Worm (Caenorhabditis elegans) whole organism, L4 larva: ENCODE measurements around the gene C36E6.8.

Experiments used
- F49E8.2 ChIP-seq: sonication (generic microtip); optimal IDR thresholded peaks from 2 replicates; lab custom pipeline; 2016; ENCODE audit warnings: missing compliant biosample characterization, mild to moderate bottlenecking, missing genetic modification characterization, borderline replicate concordance
- T20F7.1 ChIP-seq: fragments of 200-800 bp; sonication (Bioruptor generic); optimal IDR thresholded peaks from 2 replicates; lab custom pipeline; 2018; ENCODE audit warnings: mild to moderate bottlenecking, missing genetic modification characterization, missing compliant biosample characterization
- Y105C5A.15 ChIP-seq: fragments of 200-800 bp; sonication (Bioruptor generic); IDR thresholded peaks from 2 replicates; pipeline ENCODE4 v1.3.6; 2022; ENCODE audit warnings: missing genetic modification characterization, missing compliant biosample characterization
- Y48G9A.11 ChIP-seq: fragments of 200-800 bp; sonication (Bioruptor generic); IDR thresholded peaks from 2 replicates; pipeline ENCODE4 v1.3.6; 2022; ENCODE audit warnings: missing genetic modification reagents, missing genetic modification characterization, missing compliant biosample characterization
- Y75B8A.6 ChIP-seq: fragments of 200-800 bp; sonication (Bioruptor generic); IDR thresholded peaks from 2 replicates; pipeline ENCODE4 v1.3.6; 2022; ENCODE audit warnings: missing genetic modification reagents, missing genetic modification characterization, missing compliant biosample characterization
- ZK546.5 ChIP-seq, 2 experiments: sonication (generic microtip); optimal IDR thresholded peaks; 2 replicates each; lab custom pipeline; 2017; ENCODE audit warnings: missing biosample characterization in 2 of 2, missing genetic modification characterization in 2 of 2
- aly-2 ChIP-seq: sonication (generic microtip); optimal IDR thresholded peaks from 2 replicates; lab custom pipeline; 2018; ENCODE audit warnings: missing biosample characterization, missing genetic modification characterization
- ceh-20 ChIP-seq: fragments of 200-800 bp; sonication (Bioruptor generic); IDR thresholded peaks from 2 replicates; pipeline ENCODE4 v1.3.6; 2022; ENCODE audit warnings: missing genetic modification reagents, missing genetic modification characterization, missing compliant biosample characterization
- ceh-32 ChIP-seq: sonication (generic microtip); optimal IDR thresholded peaks from 2 replicates; lab custom pipeline; 2016; ENCODE audit warnings: mild to moderate bottlenecking, missing genetic modification characterization, missing compliant biosample characterization; ENCODE audit not compliant: poor library complexity
- ceh-82 ChIP-seq: sonication (generic microtip); optimal IDR thresholded peaks from 2 replicates; lab custom pipeline; 2017; ENCODE audit warnings: missing biosample characterization, missing genetic modification characterization
- daf-12 ChIP-seq: fragments of 150-350 bp; optimal IDR thresholded peaks from 2 replicates; lab custom pipeline; 2014; ENCODE audit warnings: missing biosample characterization, missing genetic modification reagents, missing genetic modification characterization
- daf-16 ChIP-seq, 3 experiments: sonication (generic microtip); optimal IDR thresholded peaks; 2 replicates each; lab custom pipeline; 2016 to 2017; ENCODE audit warnings: missing genetic modification characterization in 3 of 3, missing genetic modification reagents in 3 of 3, mild to moderate bottlenecking in 2 of 3, missing compliant biosample characterization in 2 of 3, missing biosample characterization in 1 of 3, moderate library complexity in 1 of 3
- daf-19 ChIP-seq: fragments of 200-800 bp; sonication (Bioruptor generic); conservative IDR thresholded peaks from 2 replicates; pipeline ENCODE4 v1.3.6; 2022; ENCODE audit warnings: missing genetic modification characterization, missing compliant biosample characterization
- dmd-8 ChIP-seq: fragments of 200-800 bp; sonication (Bioruptor generic); IDR thresholded peaks from 2 replicates; pipeline ENCODE4 v1.3.6; 2022; ENCODE audit warnings: missing genetic modification characterization, missing compliant biosample characterization
- dpl-1 ChIP-seq: fragments of 150-350 bp; optimal IDR thresholded peaks from 2 replicates; lab custom pipeline; 2014; ENCODE audit warnings: missing biosample characterization, missing genetic modification reagents, missing genetic modification characterization
- fkh-10 ChIP-seq: fragments of 150-350 bp; optimal IDR thresholded peaks from 2 replicates; lab custom pipeline; 2014; ENCODE audit warnings: missing biosample characterization, missing genetic modification reagents, missing genetic modification characterization
- gei-8 ChIP-seq: fragments of 200-800 bp; sonication (Bioruptor generic); optimal IDR thresholded peaks from 2 replicates; lab custom pipeline; 2018; ENCODE audit warnings: mild to moderate bottlenecking, missing genetic modification characterization, missing compliant biosample characterization
- hlh-11 ChIP-seq: fragments of 200-800 bp; sonication (Bioruptor generic); optimal IDR thresholded peaks from 2 replicates; lab custom pipeline; 2018; ENCODE audit warnings: mild to moderate bottlenecking, missing genetic modification characterization, missing compliant biosample characterization
- hlh-30 ChIP-seq: sonication (generic microtip); optimal IDR thresholded peaks from 2 replicates; lab custom pipeline; 2017; ENCODE audit warnings: antibody characterized with exemption, mild to moderate bottlenecking, missing genetic modification characterization, missing compliant biosample characterization; ENCODE audit not compliant: insufficient read depth
- lin-1 ChIP-seq: fragments of 200-800 bp; sonication (Bioruptor generic); IDR thresholded peaks from 2 replicates; pipeline ENCODE4 v1.3.6; 2022; ENCODE audit warnings: missing genetic modification reagents, missing genetic modification characterization, missing compliant biosample characterization
- lin-13 ChIP-seq: fragments of 150-350 bp; optimal IDR thresholded peaks from 2 replicates; lab custom pipeline; 2014; ENCODE audit warnings: missing biosample characterization, missing genetic modification reagents, missing genetic modification characterization
- lin-38 ChIP-seq: fragments of 200-800 bp; sonication (Bioruptor generic); IDR thresholded peaks from 2 replicates; pipeline ENCODE4 v1.3.6; 2022; ENCODE audit warnings: missing genetic modification reagents, missing genetic modification characterization, missing compliant biosample characterization
- lin-39 ChIP-seq: fragments of 150-350 bp; optimal IDR thresholded peaks from 2 replicates; lab custom pipeline; 2014; ENCODE audit warnings: missing biosample characterization, missing genetic modification reagents, missing genetic modification characterization
- lsy-2 ChIP-seq, 2 experiments: fragments of 150-350 bp in 1 of 2; sonication (generic microtip) in 1 of 2; optimal IDR thresholded peaks; 2 replicates each; lab custom pipeline; 2014 to 2017; ENCODE audit warnings: missing biosample characterization in 2 of 2, missing genetic modification characterization in 2 of 2
- madf-5 ChIP-seq, 2 experiments: fragments of 200-800 bp; sonication (Bioruptor generic); IDR thresholded peaks; 2 replicates each; pipeline ENCODE4 v1.3.6; 2022; ENCODE audit warnings: missing compliant biosample characterization in 2 of 2, missing genetic modification characterization in 2 of 2
- mdt-29 ChIP-seq: fragments of 200-800 bp; sonication (Bioruptor generic); IDR thresholded peaks from 2 replicates; pipeline ENCODE4 v1.3.6; 2022; ENCODE audit warnings: missing genetic modification reagents, missing genetic modification characterization, missing compliant biosample characterization
- mep-1 ChIP-seq: fragments of 150-350 bp; sonication (generic microtip); optimal IDR thresholded peaks from 3 replicates; lab custom pipeline; 2014; ENCODE audit warnings: missing biosample characterization, missing genetic modification characterization
- mes-2 ChIP-seq: sonication (generic microtip); optimal IDR thresholded peaks from 2 replicates; lab custom pipeline; 2016; ENCODE audit warnings: missing genotype, mild to moderate bottlenecking, missing genetic modification characterization, missing compliant biosample characterization; ENCODE audit not compliant: poor library complexity, severe bottlenecking
- mxl-3 ChIP-seq: fragments of 200-800 bp; sonication (Bioruptor generic); optimal IDR thresholded peaks from 2 replicates; lab custom pipeline; 2018; ENCODE audit warnings: mild to moderate bottlenecking, missing genetic modification characterization, missing compliant biosample characterization
- nhr-11 ChIP-seq: fragments of 150-350 bp; optimal IDR thresholded peaks from 2 replicates; lab custom pipeline; 2014; ENCODE audit warnings: missing biosample characterization, missing genetic modification characterization
- nhr-28 ChIP-seq: fragments of 150-350 bp; optimal IDR thresholded peaks from 2 replicates; lab custom pipeline; 2014; ENCODE audit warnings: missing biosample characterization, missing genetic modification characterization
- nhr-42 ChIP-seq: fragments of 200-800 bp; sonication (Bioruptor generic); IDR thresholded peaks from 2 replicates; pipeline ENCODE4 v1.3.6; 2022; ENCODE audit warnings: missing genetic modification characterization, missing compliant biosample characterization
- nhr-6 ChIP-seq: fragments of 150-350 bp; optimal IDR thresholded peaks from 2 replicates; lab custom pipeline; 2014; ENCODE audit warnings: missing biosample characterization, missing genetic modification characterization
- pha-4 ChIP-seq, 2 experiments: fragments of 150-350 bp in 1 of 2; fragments of 200-800 bp in 1 of 2; sonication (Bioruptor generic) in 1 of 2; IDR thresholded peaks in 1 of 2; optimal IDR thresholded peaks in 1 of 2; 2 replicates each; pipeline versions ENCODE4 v1.3.6 to Lab custom; 2014 to 2022; ENCODE audit warnings: missing genetic modification characterization in 2 of 2, missing genetic modification reagents in 2 of 2, missing biosample characterization in 1 of 2, missing compliant biosample characterization in 1 of 2
- pqm-1 ChIP-seq: sonication (generic microtip); optimal IDR thresholded peaks from 2 replicates; lab custom pipeline; 2017; ENCODE audit warnings: missing biosample characterization, missing genetic modification characterization
- rbr-2 ChIP-seq: sonication (generic microtip); optimal IDR thresholded peaks from 2 replicates; lab custom pipeline; 2016; ENCODE audit warnings: missing genotype, missing genetic modification characterization, missing compliant biosample characterization
- set-16 ChIP-seq: fragments of 200-800 bp; sonication (Bioruptor generic); IDR thresholded peaks from 2 replicates; pipeline ENCODE4 v1.3.6; 2022; ENCODE audit warnings: missing genetic modification reagents, missing genetic modification characterization, missing compliant biosample characterization
- snpc-1.2 ChIP-seq: fragments of 200-800 bp; sonication (Bioruptor generic); IDR thresholded peaks from 2 replicates; pipeline ENCODE4 v1.3.6; 2022; ENCODE audit warnings: missing genetic modification reagents, missing genetic modification characterization, missing compliant biosample characterization
- snpc-4 ChIP-seq: fragments of 150-350 bp; optimal IDR thresholded peaks from 2 replicates; lab custom pipeline; 2014; ENCODE audit warnings: missing biosample characterization, missing genetic modification characterization
- spr-1 ChIP-seq: sonication (generic microtip); optimal IDR thresholded peaks from 2 replicates; lab custom pipeline; 2016; ENCODE audit warnings: mild to moderate bottlenecking, missing genetic modification characterization, missing compliant biosample characterization
- spr-3 ChIP-seq: fragments of 200-800 bp; sonication (Bioruptor generic); optimal IDR thresholded peaks from 2 replicates; lab custom pipeline; 2018; ENCODE audit warnings: mild to moderate bottlenecking, missing genetic modification characterization, missing compliant biosample characterization
- unc-39 ChIP-seq: sonication (generic microtip); optimal IDR thresholded peaks from 2 replicates; lab custom pipeline; 2017; ENCODE audit warnings: missing biosample characterization, missing genetic modification characterization
- unc-62 ChIP-seq, 3 experiments: fragments of 150-350 bp in 1 of 3; sonication (generic microtip); optimal IDR thresholded peaks in 2 of 3; peaks in 1 of 3; 1 replicate in 1 of 3; 2 replicates in 2 of 3; lab custom pipeline; 2014 to 2017; ENCODE audit warnings: missing biosample characterization in 3 of 3, missing genetic modification characterization in 3 of 3, missing genetic modification reagents in 3 of 3, missing genotype in 1 of 3
- zfp-2 ChIP-seq: sonication (generic microtip); optimal IDR thresholded peaks from 2 replicates; lab custom pipeline; 2016; ENCODE audit warnings: mild to moderate bottlenecking, missing genetic modification characterization, missing compliant biosample characterization
- zip-11 ChIP-seq: fragments of 200-800 bp; sonication (Bioruptor generic); IDR thresholded peaks from 2 replicates; pipeline ENCODE4 v1.3.6; 2022; ENCODE audit warnings: missing genetic modification characterization, missing compliant biosample characterization
- ztf-11 ChIP-seq: fragments of 150-350 bp; optimal IDR thresholded peaks from 2 replicates; lab custom pipeline; 2014; ENCODE audit warnings: missing biosample characterization, missing genetic modification characterization

C36E6.8 gene

ce11 chrX:17474521-17475170 is 36.2 kb downstream of the C36E6.8 start, which contains the start of gene tps-1:
TSS of gene tps-1 (minus strand) at chrX:17474534.
- TF ChIP-seq spr-3 (GFP tag; lab: Kevin White, UChicago) (no peak), nhr-28 (tag; lab: Kevin White, UChicago) (peak; percentile 38), lsy-2 (tag; optimal IDR thresholded peaks at IDR 0.05; lab: Kevin White, UChicago) (no peak), snpc-4 (no peak), nhr-42 (no peak), rbr-2 (peak; percentile 17), dpl-1 (GFP tag; lab: Kevin White, UChicago) (no peak), daf-12 (no peak), ceh-20 (GFP tag; lab: Robert Waterston, UW) (no peak), ztf-11 (tag; lab: Kevin White, UChicago) (no peak), Y105C5A.15 (GFP tag; lab: Robert Waterston, UW) (no peak), daf-16 (GFP tag; optimal IDR thresholded peaks at IDR 0.05; lab: Kevin White, UChicago) (peak in 1 of 2 experiments; percentile 64), daf-16 (tag; optimal IDR thresholded peaks at IDR 0.05; lab: Kevin White, UChicago) (peak; percentile 88), ceh-32 (tag; lab: Kevin White, UChicago) (no peak), mep-1 (tag; lab: Kevin White, UChicago) (no peak), F49E8.2 (tag; lab: Kevin White, UChicago) (no peak), pqm-1 (tag; lab: Kevin White, UChicago) (peak; percentile 37), daf-19 (GFP tag; lab: Robert Waterston, UW) (no peak), madf-5 (GFP tag; IDR thresholded peaks at IDR 0.05; lab: Robert Waterston, UW) (no peak), aly-2 (tag; lab: Kevin White, UChicago) (no peak), mdt-29 (GFP tag; lab: Robert Waterston, UW) (no peak), ceh-82 (tag; lab: Kevin White, UChicago) (no peak), nhr-6 (tag; lab: Kevin White, UChicago) (peak; percentile 12), unc-62 (GFP tag; optimal IDR thresholded peaks at IDR 0.05 in 1 of 2; lab: Kevin White, UChicago) (no peak), unc-62 (tag; optimal IDR thresholded peaks at IDR 0.05; lab: Kevin White, UChicago) (no peak), Y75B8A.6 (GFP tag; lab: Robert Waterston, UW) (no peak), gei-8 (GFP tag; lab: Kevin White, UChicago) (no peak), lin-13 (GFP tag; lab: Kevin White, UChicago) (no peak), fkh-10 (GFP tag; lab: Kevin White, UChicago) (no peak), hlh-11 (peak; percentile 6), lin-39 (no peak), mxl-3 (GFP tag; lab: Kevin White, UChicago) (no peak), set-16 (no peak), lin-1 (no peak), dmd-8 (no peak), nhr-11 (no peak), T20F7.1 (GFP tag; lab: Kevin White, UChicago) (no peak), zfp-2 (tag; lab: Kevin White, UChicago) (no peak), spr-1 (no peak), snpc-1.2 (GFP tag; lab: Robert Waterston, UW) (no peak), unc-39 (tag; lab: Kevin White, UChicago) (no peak), zip-11 (GFP tag; lab: Robert Waterston, UW) (no peak), lin-38 (GFP tag; lab: Robert Waterston, UW) (0 out of 2 replicates have a peak, but pooled peaks have one; percentile 19), hlh-30 (tag; lab: Kevin White, UChicago) (peak; percentile 4), pha-4 (GFP tag; IDR thresholded peaks at IDR 0.05; lab: Robert Waterston, UW) (no peak), pha-4 (tag; optimal IDR thresholded peaks at IDR 0.05; lab: Kevin White, UChicago) (no peak), Y48G9A.11 (no peak), ZK546.5 (tag; optimal IDR thresholded peaks at IDR 0.05; lab: Kevin White, UChicago) (no peak), mes-2 (no peak)
